Fruit fly (Drosophila melanogaster) whole organism, embryonic: ENCODE measurements around the gene mRpL32.

Source experiments
- Abd-B ChIP-seq: fragments of 200-800 bp; sonication (Bioruptor generic); optimal IDR thresholded peaks from 2 replicates; lab custom pipeline; 2018; ENCODE audit warnings: missing biosample characterization, mild to moderate bottlenecking, missing genetic modification characterization, moderate library complexity
- Atf6 ChIP-seq: fragments of 200-800 bp; sonication (Bioruptor generic); IDR thresholded peaks from 2 replicates; pipeline ENCODE4 v1.3.6; 2022; ENCODE audit warnings: missing biosample characterization, missing genetic modification characterization
- CG10274 ChIP-seq: fragments of 200-800 bp; sonication (Bioruptor generic); optimal IDR thresholded peaks from 3 replicates; lab custom pipeline; 2017; ENCODE audit warnings: missing biosample characterization, mild to moderate bottlenecking, missing genetic modification characterization
- CG10654 ChIP-seq: fragments of 200-800 bp; sonication (Bioruptor generic); optimal IDR thresholded peaks from 2 replicates; lab custom pipeline; 2016; ENCODE audit warnings: missing biosample characterization, missing genetic modification characterization
- CG11504 ChIP-seq: fragments of 200-800 bp; sonication (Bioruptor generic); optimal IDR thresholded peaks from 3 replicates; lab custom pipeline; 2019; ENCODE audit warnings: missing biosample characterization, mild to moderate bottlenecking, missing genetic modification characterization, moderate library complexity
- CG12104 ChIP-seq: fragments of 200-800 bp; sonication (Bioruptor generic); optimal IDR thresholded peaks from 3 replicates; lab custom pipeline; 2016; ENCODE audit warnings: missing biosample characterization, missing genetic modification characterization
- CG12659 ChIP-seq: fragments of 200-800 bp; sonication (Bioruptor generic); optimal IDR thresholded peaks from 3 replicates; lab custom pipeline; 2017; ENCODE audit warnings: mild to moderate bottlenecking, missing biosample characterization, missing genetic modification reagents, missing genetic modification characterization
- CG13287 ChIP-seq: fragments of 200-800 bp; sonication (Bioruptor generic); IDR thresholded peaks from 2 replicates; pipeline ENCODE4 v1.3.6; 2022; ENCODE audit warnings: missing biosample characterization, missing genetic modification characterization; ENCODE audit not compliant: partially characterized antibody
- CG15696 ChIP-seq: fragments of 200-800 bp; sonication (Bioruptor generic); optimal IDR thresholded peaks from 2 replicates; lab custom pipeline; 2019; ENCODE audit warnings: missing biosample characterization, mild to moderate bottlenecking, missing genetic modification characterization, moderate library complexity
- CG1602 ChIP-seq: fragments of 200-800 bp; sonication (Bioruptor generic); optimal IDR thresholded peaks from 3 replicates; lab custom pipeline; 2016; ENCODE audit warnings: missing biosample characterization, missing genetic modification characterization
- CG16815 ChIP-seq: fragments of 200-800 bp; sonication (Bioruptor generic); optimal IDR thresholded peaks from 3 replicates; lab custom pipeline; 2017; ENCODE audit warnings: missing biosample characterization, mild to moderate bottlenecking, missing genetic modification characterization
- CG17361 ChIP-seq: fragments of 200-800 bp; sonication (Bioruptor generic); IDR thresholded peaks from 3 replicates; pipeline ENCODE4 v1.3.6; 2022; ENCODE audit warnings: missing biosample characterization, missing genetic modification characterization
- CG18011 ChIP-seq: fragments of 200-800 bp; sonication (Bioruptor generic); optimal IDR thresholded peaks from 2 replicates; lab custom pipeline; 2017; ENCODE audit warnings: missing biosample characterization, missing genetic modification characterization, mild to moderate bottlenecking, moderate library complexity, missing genotype
- CG31441 ChIP-seq: fragments of 200-800 bp; sonication (Bioruptor generic); IDR thresholded peaks from 2 replicates; pipeline ENCODE4 v1.3.6; 2022; ENCODE audit warnings: missing biosample characterization, missing genetic modification characterization
- CG3995 ChIP-seq: fragments of 200-800 bp; sonication (Bioruptor generic); optimal IDR thresholded peaks from 3 replicates; lab custom pipeline; 2016; ENCODE audit warnings: missing biosample characterization, missing genetic modification characterization
- CG4404 ChIP-seq: fragments of 200-800 bp; sonication (Bioruptor generic); IDR thresholded peaks from 2 replicates; pipeline ENCODE4 v1.3.6; 2022; ENCODE audit warnings: missing biosample characterization, missing genetic modification characterization
- CG6175 ChIP-seq: fragments of 200-800 bp; sonication (Bioruptor generic); IDR thresholded peaks from 3 replicates; pipeline ENCODE4 v1.3.6; 2022; ENCODE audit warnings: missing biosample characterization, missing genetic modification characterization
- CG6683 ChIP-seq: fragments of 200-800 bp; sonication (Bioruptor generic); optimal IDR thresholded peaks from 2 replicates; lab custom pipeline; 2017; ENCODE audit warnings: missing biosample characterization, mild to moderate bottlenecking, missing genetic modification characterization, missing genetic modification reagents
- CG7271 ChIP-seq: fragments of 200-800 bp; sonication (Bioruptor generic); optimal IDR thresholded peaks from 2 replicates; lab custom pipeline; 2018; ENCODE audit warnings: missing biosample characterization, mild to moderate bottlenecking, missing genetic modification characterization, moderate library complexity
- CG8359 ChIP-seq: fragments of 200-800 bp; sonication (Bioruptor generic); optimal IDR thresholded peaks from 2 replicates; lab custom pipeline; 2017; ENCODE audit warnings: missing biosample characterization, mild to moderate bottlenecking, missing genetic modification characterization, borderline replicate concordance
- CG8944 ChIP-seq: fragments of 200-800 bp; sonication (Bioruptor generic); optimal IDR thresholded peaks from 3 replicates; lab custom pipeline; 2016; ENCODE audit warnings: missing biosample characterization, missing genetic modification characterization
- CG9876 ChIP-seq: fragments of 200-800 bp; sonication (Bioruptor generic); optimal IDR thresholded peaks from 2 replicates; lab custom pipeline; 2016; ENCODE audit warnings: missing biosample characterization, missing genetic modification characterization
- CrebB ChIP-seq: fragments of 200-800 bp; sonication (Bioruptor generic); optimal IDR thresholded peaks from 3 replicates; lab custom pipeline; 2018; ENCODE audit warnings: missing biosample characterization, mild to moderate bottlenecking, missing genetic modification characterization
- Drgx ChIP-seq: fragments of 200-800 bp; sonication (Bioruptor generic); IDR thresholded peaks from 2 replicates; pipeline ENCODE4 v1.3.6; 2022; ENCODE audit warnings: missing biosample characterization, missing genetic modification characterization
- E2f1 ChIP-seq: fragments of 200-800 bp; sonication (Bioruptor generic); IDR thresholded peaks from 2 replicates; pipeline ENCODE4 v1.3.6; 2022; ENCODE audit warnings: missing biosample characterization, missing genetic modification characterization
- Ets65A ChIP-seq: fragments of 200-800 bp; sonication (Bioruptor generic); peaks from one replicate; lab custom pipeline; 2016; ENCODE audit warnings: missing biosample characterization, missing genetic modification characterization
- HHEX ChIP-seq: fragments of 200-800 bp; sonication (Bioruptor generic); optimal IDR thresholded peaks from 3 replicates; lab custom pipeline; 2017; ENCODE audit warnings: missing biosample characterization, mild to moderate bottlenecking, missing genetic modification characterization, missing genetic modification reagents
- Hsf ChIP-seq: fragments of 200-800 bp; sonication (Bioruptor generic); optimal IDR thresholded peaks from 3 replicates; lab custom pipeline; 2016; ENCODE audit warnings: missing biosample characterization, missing genetic modification characterization
- MBD-R2 ChIP-seq: fragments of 200-800 bp; sonication (Bioruptor generic); IDR thresholded peaks from 2 replicates; pipeline ENCODE4 v1.3.6; 2022; ENCODE audit warnings: missing biosample characterization, missing genetic modification characterization
- NfI ChIP-seq: fragments of 200-800 bp; sonication (Bioruptor generic); optimal IDR thresholded peaks from 3 replicates; lab custom pipeline; 2018; ENCODE audit warnings: missing biosample characterization, mild to moderate bottlenecking, missing genetic modification characterization, moderate library complexity
- Usf ChIP-seq: fragments of 200-800 bp; sonication (Bioruptor generic); optimal IDR thresholded peaks from 2 replicates; lab custom pipeline; 2017; ENCODE audit warnings: missing genotype, missing biosample characterization, missing genetic modification characterization
- Vsx1 ChIP-seq: fragments of 200-800 bp; sonication (Bioruptor generic); optimal IDR thresholded peaks from 2 replicates; lab custom pipeline; 2017; ENCODE audit warnings: missing biosample characterization, mild to moderate bottlenecking, missing genetic modification characterization, missing genetic modification reagents
- aop ChIP-seq: fragments of 200-800 bp; sonication (Bioruptor generic); IDR thresholded peaks from 2 replicates; pipeline ENCODE4 v1.3.6; 2022; ENCODE audit warnings: missing biosample characterization, missing genetic modification characterization
- bbx ChIP-seq: fragments of 200-800 bp; sonication (Bioruptor generic); IDR thresholded peaks from 2 replicates; pipeline ENCODE4 v1.3.6; 2022; ENCODE audit warnings: missing biosample characterization, missing genetic modification characterization; ENCODE audit not compliant: partially characterized antibody
- chm ChIP-seq: fragments of 200-800 bp; sonication (Bioruptor generic); IDR thresholded peaks from 2 replicates; pipeline ENCODE4 v1.3.6; 2022; ENCODE audit warnings: missing biosample characterization, missing genetic modification characterization
- crol ChIP-seq: fragments of 200-800 bp; sonication (Bioruptor generic); IDR thresholded peaks from 2 replicates; pipeline ENCODE4 v1.3.6; 2022; ENCODE audit warnings: missing biosample characterization, missing genetic modification characterization
- eve ChIP-seq, 2 experiments: fragments of >200 bp; optimal IDR thresholded peaks; 2 replicates each; lab custom pipeline; 2017; ENCODE audit warnings: missing biosample characterization in 2 of 2, missing genetic modification characterization in 2 of 2
- ham ChIP-seq: fragments of 200-800 bp; sonication (Bioruptor generic); IDR thresholded peaks from 2 replicates; pipeline ENCODE4 v1.3.6; 2022; ENCODE audit warnings: missing biosample characterization, missing genetic modification characterization
- hkb ChIP-seq, 2 experiments: fragments of 200-800 bp in 1 of 2; fragments of >200 bp in 1 of 2; sonication (Bioruptor generic) in 1 of 2; IDR thresholded peaks in 1 of 2; optimal IDR thresholded peaks in 1 of 2; 2 replicates each; pipeline versions ENCODE4 v1.3.6 to Lab custom; 2017 to 2022; ENCODE audit warnings: missing biosample characterization in 1 of 2, missing genetic modification characterization in 1 of 2
- kni ChIP-seq: fragments of 200-800 bp; sonication (Bioruptor generic); optimal IDR thresholded peaks from 3 replicates; lab custom pipeline; 2017; ENCODE audit warnings: mild to moderate bottlenecking, missing biosample characterization, missing genetic modification reagents, missing genetic modification characterization
- lmd ChIP-seq: fragments of 200-800 bp; sonication (Bioruptor generic); IDR thresholded peaks from 2 replicates; pipeline ENCODE4 v1.3.6; 2022; ENCODE audit warnings: missing biosample characterization, missing genetic modification characterization
- luna ChIP-seq: fragments of 200-800 bp; sonication (Bioruptor generic); optimal IDR thresholded peaks from 2 replicates; lab custom pipeline; 2016; ENCODE audit warnings: missing biosample characterization, missing genetic modification characterization
- mirr ChIP-seq: fragments of 200-800 bp; sonication (Bioruptor generic); optimal IDR thresholded peaks from 3 replicates; lab custom pipeline; 2018; ENCODE audit warnings: missing biosample characterization, mild to moderate bottlenecking, missing genetic modification characterization
- nerfin-1 ChIP-seq: fragments of 200-800 bp; sonication (Bioruptor generic); optimal IDR thresholded peaks from 3 replicates; lab custom pipeline; 2019; ENCODE audit warnings: missing biosample characterization, mild to moderate bottlenecking, missing genetic modification characterization, moderate library complexity
- pfk ChIP-seq: fragments of 200-800 bp; sonication (Bioruptor generic); optimal IDR thresholded peaks from 2 replicates; lab custom pipeline; 2018; ENCODE audit warnings: missing biosample characterization, mild to moderate bottlenecking, missing genetic modification characterization, moderate library complexity
- phol ChIP-seq: fragments of 200-800 bp; sonication (Bioruptor generic); optimal IDR thresholded peaks from 3 replicates; lab custom pipeline; 2018; ENCODE audit warnings: missing biosample characterization, mild to moderate bottlenecking, missing genetic modification characterization, moderate library complexity
- sd ChIP-seq: fragments of 200-800 bp; sonication (Bioruptor generic); optimal IDR thresholded peaks from 3 replicates; lab custom pipeline; 2018; ENCODE audit warnings: missing biosample characterization, mild to moderate bottlenecking, missing genetic modification characterization, moderate library complexity
- ssp ChIP-seq: fragments of 200-800 bp; sonication (Bioruptor generic); IDR thresholded peaks from 2 replicates; pipeline ENCODE4 v1.3.6; 2022; ENCODE audit warnings: missing biosample characterization, missing genetic modification characterization
- zf30C ChIP-seq: fragments of 200-800 bp; sonication (Bioruptor generic); optimal IDR thresholded peaks from 3 replicates; lab custom pipeline; 2018; ENCODE audit warnings: missing biosample characterization, mild to moderate bottlenecking, missing genetic modification characterization

The mRpL32 gene

DNA sequence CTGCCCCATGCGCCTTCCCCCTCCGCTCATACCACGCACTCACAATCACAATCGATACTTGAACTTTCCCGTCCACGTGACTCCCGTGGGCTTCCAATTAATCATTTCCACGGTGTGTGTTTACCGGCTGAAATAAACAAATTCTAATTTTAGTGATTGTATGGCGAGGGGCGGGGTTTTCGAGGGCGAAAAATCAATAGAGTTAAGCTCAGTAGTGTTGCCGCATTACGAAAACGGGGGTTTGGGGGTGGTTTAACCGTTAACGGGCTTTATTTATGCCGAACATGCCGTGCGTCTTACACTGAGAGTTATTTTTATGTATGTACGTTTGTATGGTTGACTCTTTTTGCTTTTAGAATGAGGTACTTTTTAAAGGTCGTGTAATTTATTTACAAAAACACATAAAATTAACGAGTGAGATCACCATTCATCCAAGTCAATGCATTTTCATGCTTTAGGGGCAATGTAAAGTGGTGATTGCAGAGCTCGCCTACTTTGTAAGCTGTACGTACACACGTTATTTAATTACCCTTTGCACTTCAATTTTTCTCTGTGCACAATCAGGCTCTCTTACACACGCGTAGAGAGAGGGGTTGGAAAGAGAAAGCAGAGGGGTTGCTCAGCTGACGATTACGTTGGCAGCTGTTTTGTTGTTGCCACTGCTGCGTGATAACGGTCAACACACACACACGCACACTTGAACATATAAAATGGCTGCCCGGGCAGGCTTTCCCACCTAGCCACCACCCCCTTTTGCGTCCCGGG, 30.4 kb upstream of the mRpL32 start (continued):
- TF ChIP-seq HHEX (GFP tag; lab: Kevin White, UChicago) (peak; percentile 65), CG17361 (no peak), CG8944 (GFP tag; lab: Kevin White, UChicago) (peak; percentile 68), E2f1 (GFP tag; lab: Robert Waterston, UW) (no peak), mirr (peak; percentile 14), CG6683 (GFP tag; lab: Kevin White, UChicago) (peak; percentile 71), Hsf (GFP tag; lab: Kevin White, UChicago) (peak; percentile 88), CG16815 (peak; percentile 84), phol (tag; lab: Kevin White, UChicago) (peak; percentile 79), CG3995 (peak; percentile 27), CG6175 (GFP tag; lab: Robert Waterston, UW) (no peak), bbx (GFP tag; lab: Robert Waterston, UW) (no peak), Ets65A (GFP tag; lab: Kevin White, UChicago) (peak; percentile 98), pfk (GFP tag; lab: Kevin White, UChicago) (no peak), CG12104 (GFP tag; lab: Kevin White, UChicago) (peak; percentile 75), CG15696 (tag; lab: Kevin White, UChicago) (peak; percentile 81), crol (GFP tag; lab: Robert Waterston, UW) (peak; percentile 82; the same call in 1 of the 2 replicates), NfI (peak; percentile 83), CG10274 (GFP tag; lab: Kevin White, UChicago) (peak; percentile 63), Drgx (no peak), Atf6 (GFP tag; lab: Robert Waterston, UW) (no peak), MBD-R2 (GFP tag; lab: Robert Waterston, UW) (no peak), CG13287 (GFP tag; lab: Robert Waterston, UW) (no peak), Abd-B (GFP tag; lab: Kevin White, UChicago) (peak; percentile 77), ham (GFP tag; lab: Robert Waterston, UW) (no peak), CG8359 (peak; percentile 64), CG1602 (peak; percentile 73), nerfin-1 (tag; lab: Kevin White, UChicago) (peak; percentile 67), CG7271 (tag; lab: Kevin White, UChicago) (no peak), eve (GFP tag; optimal IDR thresholded peaks at IDR 0.05; lab: Kevin White, UChicago) (peak in 1 of 2 experiments; percentile 26), CG12659 (GFP tag; lab: Kevin White, UChicago) (peak; percentile 87), CG18011 (GFP tag; lab: Kevin White, UChicago) (peak; percentile 63), ssp (GFP tag; lab: Robert Waterston, UW) (no peak), zf30C (GFP tag; lab: Kevin White, UChicago) (peak; percentile 98), CrebB (tag; lab: Kevin White, UChicago) (peak; percentile 76), CG31441 (GFP tag; lab: Robert Waterston, UW) (no peak), CG11504 (tag; lab: Kevin White, UChicago) (peak; percentile 88), chm (GFP tag; lab: Robert Waterston, UW) (no peak), luna (peak; percentile 74), kni (GFP tag; lab: Kevin White, UChicago) (peak; percentile 52), CG10654 (GFP tag; lab: Kevin White, UChicago) (peak; percentile 61), hkb (optimal IDR thresholded peaks at IDR 0.05; lab: Kevin White, UChicago) (peak; percentile 2), hkb (GFP tag; IDR thresholded peaks at IDR 0.05; lab: Robert Waterston, UW) (no peak), CG9876 (GFP tag; lab: Kevin White, UChicago) (peak; percentile 63), sd (tag; lab: Kevin White, UChicago) (peak; percentile 48), Usf (GFP tag; lab: Kevin White, UChicago) (peak; percentile 64), aop (no peak), Vsx1 (GFP tag; lab: Kevin White, UChicago) (peak; percentile 52), CG4404 (GFP tag; lab: Robert Waterston, UW) (no peak), lmd (GFP tag; lab: Robert Waterston, UW) (no peak)
